Worm (Caenorhabditis elegans): ENCODE results near the gene Y105C5A.13.
"Not testable (repeated sequence)": the region's sequence is repeated elsewhere in the genome, so short reads cannot be mapped to it uniquely, and the experiment has no call there.

ce11 chrIV:15692502-15692901, 51.5 kb downstream of the Y105C5A.13 start:
- TF ChIP-seq dox-1 (GFP tag; IDR thresholded peaks at IDR 0.05); nhr-90 (tag; optimal IDR thresholded peaks at IDR 0.05); F39B2.1 (GFP tag; IDR thresholded peaks at IDR 0.05); F52B5.7 (tag; optimal IDR thresholded peaks at IDR 0.05); unc-62 (GFP tag; optimal IDR thresholded peaks at IDR 0.05); mcd-1 (GFP tag; IDR thresholded peaks at IDR 0.05); ceh-58 (GFP tag; IDR thresholded peaks at IDR 0.05); pha-4 (tag; optimal IDR thresholded peaks at IDR 0.05); ceh-40 (GFP tag; IDR thresholded peaks at IDR 0.05): not testable (repeated sequence)
